Fruit fly (Drosophila melanogaster) whole organism, embryonic: ENCODE results near the gene Mlp84B.
A peak's percentile ranks its signal among the peaks of the same experiment; 100 is the strongest.

Experiments
- B-H1 ChIP-seq: fragments of 200-800 bp; sonication (Bioruptor generic); IDR thresholded peaks from 3 replicates; pipeline ENCODE4 v1.3.6; 2022; ENCODE audit warnings: missing biosample characterization, missing genetic modification characterization
- CG10267 ChIP-seq: fragments of 200-800 bp; sonication (Bioruptor generic); optimal IDR thresholded peaks from 2 replicates; lab custom pipeline; 2018; ENCODE audit warnings: missing biosample characterization, mild to moderate bottlenecking, missing genetic modification characterization, moderate library complexity
- CG11695 ChIP-seq: fragments of 200-800 bp; sonication (Bioruptor generic); IDR thresholded peaks from 3 replicates; pipeline ENCODE4 v1.3.6; 2022; ENCODE audit warnings: missing biosample characterization, missing genetic modification characterization
- CG17186 ChIP-seq: fragments of 200-800 bp; sonication (Bioruptor generic); optimal IDR thresholded peaks from 3 replicates; lab custom pipeline; 2017; ENCODE audit warnings: missing biosample characterization, missing genetic modification reagents, missing genetic modification characterization
- CG17359 ChIP-seq: fragments of 200-800 bp; sonication (Bioruptor generic); optimal IDR thresholded peaks from 3 replicates; lab custom pipeline; 2018; ENCODE audit warnings: missing biosample characterization, mild to moderate bottlenecking, missing genetic modification characterization, moderate library complexity
- CG17912 ChIP-seq: fragments of 200-800 bp; sonication (Bioruptor generic); optimal IDR thresholded peaks from 2 replicates; lab custom pipeline; 2018; ENCODE audit warnings: missing biosample characterization, mild to moderate bottlenecking, missing genetic modification characterization
- CG2199 ChIP-seq: fragments of 200-800 bp; sonication (Bioruptor generic); IDR thresholded peaks from 3 replicates; pipeline ENCODE4 v1.3.6; 2022; ENCODE audit warnings: missing biosample characterization, missing genetic modification characterization
- CG30403 ChIP-seq: fragments of 200-800 bp; sonication (Bioruptor generic); optimal IDR thresholded peaks from 3 replicates; lab custom pipeline; 2016; ENCODE audit warnings: missing biosample characterization, missing genetic modification characterization
- CG32532 ChIP-seq: fragments of 200-800 bp; sonication (Bioruptor generic); IDR thresholded peaks from 2 replicates; pipeline ENCODE4 v1.3.6; 2022; ENCODE audit warnings: missing biosample characterization, missing genetic modification characterization
- CG3407 ChIP-seq: fragments of 200-800 bp; sonication (Bioruptor generic); optimal IDR thresholded peaks from 2 replicates; lab custom pipeline; 2018; ENCODE audit warnings: missing biosample characterization, mild to moderate bottlenecking, missing genetic modification characterization
- CG34422 ChIP-seq: fragments of 200-800 bp; sonication (Bioruptor generic); IDR thresholded peaks from 3 replicates; pipeline ENCODE4 v1.3.6; 2022; ENCODE audit warnings: missing biosample characterization, missing genetic modification characterization
- CG4282 ChIP-seq: fragments of 200-800 bp; sonication (Bioruptor generic); optimal IDR thresholded peaks from 2 replicates; lab custom pipeline; 2016; ENCODE audit warnings: missing biosample characterization, missing genetic modification characterization
- CG4404 ChIP-seq: fragments of 200-800 bp; sonication (Bioruptor generic); IDR thresholded peaks from 2 replicates; pipeline ENCODE4 v1.3.6; 2022; ENCODE audit warnings: missing biosample characterization, missing genetic modification characterization
- CG7357 ChIP-seq: fragments of 200-800 bp; sonication (Bioruptor generic); IDR thresholded peaks from 3 replicates; pipeline ENCODE4 v1.3.6; 2022; ENCODE audit warnings: missing biosample characterization, missing genetic modification characterization
- Dip3 ChIP-seq: fragments of 200-800 bp; sonication (Bioruptor generic); optimal IDR thresholded peaks from 3 replicates; lab custom pipeline; 2016; ENCODE audit warnings: missing biosample characterization, missing genetic modification characterization
- H2.0 ChIP-seq: fragments of 200-800 bp; sonication (Bioruptor generic); IDR thresholded peaks from 2 replicates; pipeline ENCODE4 v1.3.6; 2022; ENCODE audit warnings: missing biosample characterization, missing genetic modification characterization
- Myb ChIP-seq: fragments of 200-800 bp; sonication (Bioruptor generic); optimal IDR thresholded peaks from 2 replicates; lab custom pipeline; 2016; ENCODE audit warnings: missing biosample characterization, missing genetic modification characterization
- Nf-YA ChIP-seq: fragments of 200-800 bp; sonication (Bioruptor generic); IDR thresholded peaks from 2 replicates; pipeline ENCODE4 v1.3.6; 2022; ENCODE audit warnings: missing biosample characterization, missing genetic modification characterization
- Sry-β ChIP-seq: fragments of 200-800 bp; sonication (Bioruptor generic); optimal IDR thresholded peaks from 2 replicates; lab custom pipeline; 2018; ENCODE audit warnings: missing biosample characterization, mild to moderate bottlenecking, missing genetic modification characterization, moderate library complexity
- Taf1 ChIP-seq: fragments of 200-800 bp; sonication (Bioruptor generic); IDR thresholded peaks from 2 replicates; pipeline ENCODE4 v1.3.6; 2022; ENCODE audit warnings: missing biosample characterization, missing genetic modification characterization
- YL-1 ChIP-seq: fragments of 200-800 bp; sonication (Bioruptor generic); optimal IDR thresholded peaks from 3 replicates; lab custom pipeline; 2017; ENCODE audit warnings: missing biosample characterization, mild to moderate bottlenecking, missing genetic modification characterization
- amos ChIP-seq: fragments of 200-800 bp; sonication (Bioruptor generic); IDR thresholded peaks from 2 replicates; pipeline ENCODE4 v1.3.6; 2022; ENCODE audit warnings: missing biosample characterization, missing genetic modification characterization; ENCODE audit not compliant: partially characterized antibody
- az2 ChIP-seq: fragments of 200-800 bp; sonication (Bioruptor generic); optimal IDR thresholded peaks from 3 replicates; lab custom pipeline; 2016; ENCODE audit warnings: missing biosample characterization, missing genetic modification characterization
- bab2 ChIP-seq: fragments of 200-800 bp; sonication (Bioruptor generic); optimal IDR thresholded peaks from 2 replicates; lab custom pipeline; 2016; ENCODE audit warnings: missing biosample characterization, missing genetic modification characterization
- bcd ChIP-seq: fragments of 200-800 bp; sonication (Bioruptor generic); optimal IDR thresholded peaks from 2 replicates; lab custom pipeline; 2017; ENCODE audit warnings: missing biosample characterization, mild to moderate bottlenecking, missing genetic modification characterization
- bowl ChIP-seq: fragments of 200-800 bp; sonication (Bioruptor generic); IDR thresholded peaks from 2 replicates; pipeline ENCODE4 v1.3.6; 2022; ENCODE audit warnings: missing biosample characterization, missing genetic modification characterization
- bsh ChIP-seq, 2 experiments: fragments of 200-800 bp; sonication (Bioruptor generic); optimal IDR thresholded peaks; 2 replicates each; lab custom pipeline; 2017 to 2018; ENCODE audit warnings: mild to moderate bottlenecking in 2 of 2, missing biosample characterization in 2 of 2, missing genetic modification characterization in 2 of 2, moderate library complexity in 1 of 2
- cas ChIP-seq: fragments of 200-800 bp; sonication (Bioruptor generic); IDR thresholded peaks from 2 replicates; pipeline ENCODE4 v1.3.6; 2022; ENCODE audit warnings: missing biosample characterization, missing genetic modification characterization
- ci ChIP-seq: fragments of 200-800 bp; sonication (Bioruptor generic); IDR thresholded peaks from 3 replicates; pipeline ENCODE4 v1.3.6; 2022; ENCODE audit warnings: missing biosample characterization, missing genetic modification characterization
- da ChIP-seq: fragments of 200-800 bp; sonication (Bioruptor generic); optimal IDR thresholded peaks from 2 replicates; lab custom pipeline; 2016; ENCODE audit warnings: missing biosample characterization, missing genetic modification characterization
- dimm ChIP-seq: fragments of 200-800 bp; sonication (Bioruptor generic); IDR thresholded peaks from 2 replicates; pipeline ENCODE4 v1.3.6; 2022; ENCODE audit warnings: missing biosample characterization, missing genetic modification characterization
- dmrt11E ChIP-seq: fragments of 200-800 bp; sonication (Bioruptor generic); optimal IDR thresholded peaks from 3 replicates; lab custom pipeline; 2018; ENCODE audit warnings: missing biosample characterization, mild to moderate bottlenecking, missing genetic modification characterization, moderate library complexity
- ems ChIP-seq: fragments of 200-800 bp; sonication (Bioruptor generic); optimal IDR thresholded peaks from 3 replicates; lab custom pipeline; 2016; ENCODE audit warnings: missing biosample characterization, missing genetic modification characterization
- fd64A ChIP-seq: fragments of 200-800 bp; sonication (Bioruptor generic); optimal IDR thresholded peaks from 3 replicates; lab custom pipeline; 2018; ENCODE audit warnings: missing biosample characterization, mild to moderate bottlenecking, missing genetic modification characterization
- fru ChIP-seq: fragments of >200 bp; optimal IDR thresholded peaks from 2 replicates; lab custom pipeline; 2017
- jigr1 ChIP-seq: fragments of 200-800 bp; sonication (Bioruptor generic); IDR thresholded peaks from 3 replicates; pipeline ENCODE4 v1.3.6; 2022; ENCODE audit warnings: missing biosample characterization, missing genetic modification characterization
- jumu ChIP-seq: fragments of 200-800 bp; sonication (Bioruptor generic); optimal IDR thresholded peaks from 3 replicates; lab custom pipeline; 2016; ENCODE audit warnings: missing biosample characterization, missing genetic modification characterization
- klu ChIP-seq: fragments of 200-800 bp; sonication (Bioruptor generic); IDR thresholded peaks from 2 replicates; pipeline ENCODE4 v1.3.6; 2022; ENCODE audit warnings: missing biosample characterization, missing genetic modification characterization
- lab ChIP-seq: fragments of 200-800 bp; sonication (Bioruptor generic); optimal IDR thresholded peaks from 3 replicates; lab custom pipeline; 2017; ENCODE audit warnings: missing biosample characterization, missing genetic modification characterization, mild to moderate bottlenecking, moderate library complexity, missing genetic modification reagents
- lola ChIP-seq, 3 experiments: fragments of >200 bp in 2 of 3; fragments of 200-800 bp in 1 of 3; sonication (Bioruptor generic) in 1 of 3; optimal IDR thresholded peaks; 2 replicates each; lab custom pipeline; 2017 to 2019; ENCODE audit warnings: missing biosample characterization in 3 of 3, missing genetic modification characterization in 3 of 3, mild to moderate bottlenecking in 1 of 3, moderate library complexity in 1 of 3
- nerfin-1 ChIP-seq: fragments of 200-800 bp; sonication (Bioruptor generic); optimal IDR thresholded peaks from 3 replicates; lab custom pipeline; 2019; ENCODE audit warnings: missing biosample characterization, mild to moderate bottlenecking, missing genetic modification characterization, moderate library complexity
- odd ChIP-seq: fragments of 200-800 bp; sonication (Bioruptor generic); optimal IDR thresholded peaks from 2 replicates; lab custom pipeline; 2017; ENCODE audit warnings: missing biosample characterization, mild to moderate bottlenecking, missing genetic modification characterization
- onecut ChIP-seq: fragments of 200-800 bp; sonication (Bioruptor generic); IDR thresholded peaks from 2 replicates; pipeline ENCODE4 v1.3.6; 2022; ENCODE audit warnings: missing biosample characterization, missing genetic modification characterization
- pan ChIP-seq, 4 experiments: fragments of >200 bp in 3 of 4; fragments of 200-800 bp in 1 of 4; sonication (Bioruptor generic) in 1 of 4; optimal IDR thresholded peaks in 3 of 4; IDR thresholded peaks in 1 of 4; 2 replicates each; pipeline versions ENCODE4 v1.3.6 to Lab custom; 2017 to 2022; ENCODE audit warnings: missing biosample characterization in 2 of 4, missing genetic modification characterization in 2 of 4, mixed read lengths in 1 of 4
- pho ChIP-seq: fragments of 200-800 bp; sonication (Bioruptor generic); optimal IDR thresholded peaks from 2 replicates; lab custom pipeline; 2016; ENCODE audit warnings: missing biosample characterization, missing genetic modification characterization
- so ChIP-seq: fragments of 200-800 bp; sonication (Bioruptor generic); IDR thresholded peaks from 3 replicates; pipeline ENCODE4 v1.3.6; 2022; ENCODE audit warnings: missing biosample characterization, missing genetic modification characterization
- sob ChIP-seq: fragments of 200-800 bp; sonication (Bioruptor generic); IDR thresholded peaks from 2 replicates; pipeline ENCODE4 v1.3.6; 2022; ENCODE audit warnings: missing biosample characterization, missing genetic modification characterization
- ssp ChIP-seq: fragments of 200-800 bp; sonication (Bioruptor generic); IDR thresholded peaks from 2 replicates; pipeline ENCODE4 v1.3.6; 2022; ENCODE audit warnings: missing biosample characterization, missing genetic modification characterization
- tgo ChIP-seq: fragments of 200-800 bp; sonication (Bioruptor generic); IDR thresholded peaks from 3 replicates; pipeline ENCODE4 v1.3.6; 2022; ENCODE audit warnings: missing biosample characterization, missing genetic modification characterization
- vfl ChIP-seq: fragments of 200-800 bp; sonication (Bioruptor generic); optimal IDR thresholded peaks from 2 replicates; lab custom pipeline; 2016; ENCODE audit warnings: missing biosample characterization, missing genetic modification characterization
- yki ChIP-seq: fragments of >200 bp; optimal IDR thresholded peaks from 3 replicates; lab custom pipeline; 2018

Mlp84B gene

DNA sequence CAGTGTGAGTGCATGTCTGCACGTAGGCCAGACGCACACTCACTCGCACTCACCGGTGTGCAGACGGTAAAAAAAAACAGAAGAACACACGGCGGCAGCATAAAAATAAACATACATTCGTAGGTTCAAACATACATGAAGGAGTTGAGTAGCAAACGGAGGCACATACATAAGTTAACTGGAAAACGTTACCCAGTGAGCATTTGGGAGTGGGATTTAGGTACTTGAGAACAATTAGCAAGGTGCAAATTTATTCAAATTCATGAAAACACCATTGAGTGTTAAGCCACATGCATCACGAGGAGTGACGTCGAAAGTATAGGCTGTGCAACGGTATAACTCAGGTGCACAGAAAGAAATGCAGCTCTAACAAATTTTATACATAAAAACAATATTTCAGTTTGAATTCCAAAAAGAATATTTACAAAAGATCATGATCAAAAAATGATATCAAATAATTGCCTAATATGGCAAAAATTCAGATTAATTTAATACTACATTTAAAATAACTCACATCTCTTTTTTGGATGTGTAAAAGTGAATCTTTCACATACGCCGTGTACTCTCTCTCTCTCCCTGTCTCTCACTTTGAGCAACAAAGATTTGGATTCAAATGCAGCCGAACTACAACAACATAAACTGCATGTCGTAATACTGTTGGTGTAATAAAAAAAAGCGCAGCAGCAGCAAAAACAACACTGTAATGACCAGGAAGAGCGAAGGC lies 8.8 kb downstream of the Mlp84B start:
- TF ChIP-seq dimm (no peak), da (GFP tag; lab: Kevin White, UChicago) (peak; percentile 64), fd64A (GFP tag; lab: Kevin White, UChicago) (peak; percentile 92), CG10267 (tag; lab: Kevin White, UChicago) (peak; percentile 95), sob (GFP tag; lab: Robert Waterston, UW) (no peak), Nf-YA (GFP tag; lab: Robert Waterston, UW) (no peak), CG4404 (GFP tag; lab: Robert Waterston, UW) (no peak), ssp (no peak), YL-1 (GFP tag; lab: Kevin White, UChicago) (peak; percentile 77), CG3407 (GFP tag; lab: Kevin White, UChicago) (peak; percentile 94), CG2199 (no peak), CG4282 (GFP tag; lab: Kevin White, UChicago) (peak; percentile 61), CG17359 (tag; lab: Kevin White, UChicago) (peak; percentile 98), cas (no peak), bowl (GFP tag; lab: Robert Waterston, UW) (no peak), lab (GFP tag; lab: Kevin White, UChicago) (peak; percentile 85), CG17186 (GFP tag; lab: Kevin White, UChicago) (peak; percentile 89), ci (GFP tag; lab: Robert Waterston, UW) (no peak), CG32532 (GFP tag; lab: Robert Waterston, UW) (no peak), bsh (GFP tag; optimal IDR thresholded peaks at IDR 0.05; lab: Kevin White, UChicago) (peak; percentile 90 to 99), klu (no peak), Myb (GFP tag; lab: Kevin White, UChicago) (peak; percentile 43), Taf1 (GFP tag; lab: Robert Waterston, UW) (no peak), CG11695 (no peak), onecut (GFP tag; lab: Robert Waterston, UW) (peak; percentile 90), pho (GFP tag; lab: Kevin White, UChicago) (peak; percentile 68), CG17912 (GFP tag; lab: Kevin White, UChicago) (peak; percentile 48), jigr1 (GFP tag; lab: Robert Waterston, UW) (no peak), pan (optimal IDR thresholded peaks at IDR 0.05; lab: Kevin White, UChicago) (no peak), pan (GFP tag; optimal IDR thresholded peaks at IDR 0.05 in 1 of 2, IDR thresholded peaks at IDR 0.05 in 1 of 2) (no peak), bab2 (GFP tag; lab: Kevin White, UChicago) (peak; percentile 93), nerfin-1 (tag; lab: Kevin White, UChicago) (peak; percentile 97), dmrt11E (tag; lab: Kevin White, UChicago) (peak; percentile 99), Dip3 (GFP tag; lab: Kevin White, UChicago) (peak; percentile 44), vfl (no peak), jumu (peak; percentile 87), lola (GFP tag; optimal IDR thresholded peaks at IDR 0.05; lab: Kevin White, UChicago) (peak in 1 of 3 experiments; percentile 99), yki (lab: Kevin White, UChicago) (no peak), CG7357 (GFP tag; lab: Robert Waterston, UW) (peak; percentile 86), odd (GFP tag; lab: Kevin White, UChicago) (peak; percentile 86), CG30403 (GFP tag; lab: Kevin White, UChicago) (peak; percentile 95), fru (lab: Kevin White, UChicago) (no peak), so (GFP tag; lab: Robert Waterston, UW) (no peak), H2.0 (no peak), az2 (peak; percentile 97), bcd (GFP tag; lab: Kevin White, UChicago) (peak; percentile 91), CG34422 (GFP tag; lab: Robert Waterston, UW) (no peak), ems (GFP tag; lab: Kevin White, UChicago) (peak; percentile 87), tgo (no peak), amos (no peak), B-H1 (GFP tag; lab: Robert Waterston, UW) (no peak), Sry-β (GFP tag; lab: Kevin White, UChicago) (peak; percentile 68)
